Worm (Caenorhabditis elegans) whole organism, L4 larva: ENCODE results near the gene snr-3.

Experiments used
- F44E2.7 ChIP-seq: fragments of 200-800 bp; sonication (Bioruptor generic); IDR thresholded peaks from 2 replicates; pipeline ENCODE4 v2.1.2; 2022; ENCODE audit warnings: missing genetic modification characterization, missing compliant biosample characterization
- R02D3.7 ChIP-seq: fragments of 150-350 bp; sonication (generic microtip); optimal IDR thresholded peaks from 3 replicates; lab custom pipeline; 2014; ENCODE audit warnings: missing biosample characterization, missing genetic modification characterization
- T20F7.1 ChIP-seq: fragments of 200-800 bp; sonication (Bioruptor generic); optimal IDR thresholded peaks from 2 replicates; lab custom pipeline; 2018; ENCODE audit warnings: mild to moderate bottlenecking, missing genetic modification characterization, missing compliant biosample characterization
- ZK546.5 ChIP-seq, 2 experiments: sonication (generic microtip); optimal IDR thresholded peaks; 2 replicates each; lab custom pipeline; 2017; ENCODE audit warnings: missing biosample characterization in 2 of 2, missing genetic modification characterization in 2 of 2
- aly-2 ChIP-seq: sonication (generic microtip); optimal IDR thresholded peaks from 2 replicates; lab custom pipeline; 2018; ENCODE audit warnings: missing biosample characterization, missing genetic modification characterization
- ama-1 ChIP-seq: fragments of 150-350 bp; optimal IDR thresholded peaks from 2 replicates; lab custom pipeline; 2014; ENCODE audit warnings: inconsistent platforms, mixed read lengths
- dmd-6 ChIP-seq: fragments of 200-800 bp; sonication (Bioruptor generic); IDR thresholded peaks from 2 replicates; pipeline ENCODE4 v1.3.6; 2022; ENCODE audit warnings: missing genetic modification reagents, missing genetic modification characterization, missing compliant biosample characterization
- dpl-1 ChIP-seq: fragments of 150-350 bp; optimal IDR thresholded peaks from 2 replicates; lab custom pipeline; 2014; ENCODE audit warnings: missing biosample characterization, missing genetic modification reagents, missing genetic modification characterization
- lin-15B ChIP-seq: fragments of 150-350 bp; sonication (generic microtip); optimal IDR thresholded peaks from 3 replicates; lab custom pipeline; 2014; ENCODE audit warnings: missing biosample characterization, missing genetic modification characterization
- skn-1 ChIP-seq: fragments of 150-350 bp; optimal IDR thresholded peaks from 2 replicates; lab custom pipeline; 2014; ENCODE audit warnings: missing biosample characterization, missing genetic modification characterization
- ztf-11 ChIP-seq: fragments of 150-350 bp; optimal IDR thresholded peaks from 2 replicates; lab custom pipeline; 2014; ENCODE audit warnings: missing biosample characterization, missing genetic modification characterization

DNA sequence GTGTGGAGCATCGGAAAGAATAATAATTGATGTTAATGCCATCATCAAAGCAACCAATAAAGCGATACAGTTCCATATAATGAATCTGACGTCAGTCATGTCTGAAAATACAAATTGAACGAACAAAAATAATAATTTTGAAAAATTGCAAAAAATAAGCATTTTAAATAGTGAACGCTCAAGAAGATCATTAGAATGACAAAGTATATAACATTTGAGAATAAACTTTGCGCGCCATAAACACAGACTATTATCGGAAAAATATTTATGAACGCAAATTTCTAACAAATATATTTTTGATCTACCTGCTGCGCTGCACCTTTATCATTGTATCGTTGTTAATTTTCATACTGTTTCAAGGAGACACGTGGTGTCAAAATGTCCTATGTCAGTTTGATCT, 11.9 kb upstream of the snr-3 start, which contains the start of gene R05G9.3:
- TF ChIP-seq T20F7.1 (GFP tag; lab: Kevin White, UChicago): no peak
- no peak for TF ChIP-seq skn-1
- no peak for TF ChIP-seq dmd-6
- no peak for TF ChIP-seq aly-2 (tag; lab: Kevin White, UChicago)
- no peak for TF ChIP-seq lin-15B
- TF ChIP-seq ama-1 (lab: Kevin White, UChicago): no peak
- no peak for TF ChIP-seq R02D3.7
- no peak for TF ChIP-seq F44E2.7
- TF ChIP-seq ztf-11 (tag; lab: Kevin White, UChicago): no peak
- TF ChIP-seq dpl-1: no peak
- TF ChIP-seq ZK546.5 (tag; optimal IDR thresholded peaks at IDR 0.05; lab: Kevin White, UChicago): no peak
